Worm (Caenorhabditis elegans) whole organism, young adult: ENCODE measurements around the gene B0513.4.

Source experiments
- B0019.2 ChIP-seq: fragments of 200-800 bp; sonication (Bioruptor generic); conservative IDR thresholded peaks from 2 replicates; pipeline ENCODE4 v1.3.6; 2022; ENCODE audit warnings: missing genetic modification reagents, missing genetic modification characterization, missing compliant biosample characterization
- B0035.1 ChIP-seq: sonication (generic microtip); optimal IDR thresholded peaks from 2 replicates; lab custom pipeline; 2016; ENCODE audit warnings: missing genetic modification characterization, mild to moderate bottlenecking, missing compliant biosample characterization, missing genotype, missing genetic modification reagents
- C17E4.6 ChIP-seq: fragments of 200-800 bp; sonication (Bioruptor generic); IDR thresholded peaks from 2 replicates; pipeline ENCODE4 v1.3.6; 2022; ENCODE audit warnings: missing genetic modification reagents, missing genetic modification characterization, missing compliant biosample characterization
- D2030.7 ChIP-seq: fragments of 200-800 bp; sonication (Bioruptor generic); IDR thresholded peaks from 2 replicates; pipeline ENCODE4 v1.3.6; 2022; ENCODE audit warnings: missing genetic modification reagents, missing genetic modification characterization, missing compliant biosample characterization
- F23B12.7 ChIP-seq: sonication (generic microtip); optimal IDR thresholded peaks from 2 replicates; lab custom pipeline; 2017; ENCODE audit warnings: missing genetic modification characterization, mild to moderate bottlenecking, missing compliant biosample characterization, antibody characterized with exemption, moderate library complexity; ENCODE audit not compliant: insufficient read depth
- F33H1.4 ChIP-seq: fragments of 200-800 bp; sonication (Bioruptor generic); IDR thresholded peaks from 2 replicates; pipeline ENCODE4 v1.3.6; 2022; ENCODE audit warnings: missing genetic modification reagents, missing genetic modification characterization, missing compliant biosample characterization
- T07F8.4 ChIP-seq: sonication (generic microtip); optimal IDR thresholded peaks from 2 replicates; lab custom pipeline; 2016; ENCODE audit warnings: mild to moderate bottlenecking, missing genetic modification characterization, moderate library complexity, missing compliant biosample characterization
- T26A5.8 ChIP-seq: sonication (generic microtip); optimal IDR thresholded peaks from 2 replicates; lab custom pipeline; 2016; ENCODE audit warnings: missing genetic modification characterization, missing compliant biosample characterization
- Y53G8AR.9 ChIP-seq: fragments of 200-800 bp; sonication (Bioruptor generic); conservative IDR thresholded peaks from 2 replicates; pipeline ENCODE4 v1.3.6; 2022; ENCODE audit warnings: missing genetic modification reagents, missing genetic modification characterization, missing compliant biosample characterization
- ZK185.1 ChIP-seq: sonication (generic microtip); optimal IDR thresholded peaks from 2 replicates; lab custom pipeline; 2016; ENCODE audit warnings: mild to moderate bottlenecking, missing genetic modification characterization, missing compliant biosample characterization; ENCODE audit not compliant: poor library complexity, severe bottlenecking
- ama-1 ChIP-seq, 3 experiments: fragments of 150-350 bp in 1 of 3; sonication (generic microtip) in 2 of 3; optimal IDR thresholded peaks; 2 replicates each; lab custom pipeline; 2014 to 2018; ENCODE audit warnings: missing biosample characterization in 2 of 3, missing genetic modification characterization in 2 of 3, missing genetic modification reagents in 2 of 3
- aptf-2 ChIP-seq: fragments of 200-800 bp; sonication (Bioruptor generic); conservative IDR thresholded peaks from 2 replicates; pipeline ENCODE4 v1.3.6; 2022; ENCODE audit warnings: missing genetic modification reagents, missing genetic modification characterization, missing compliant biosample characterization
- athp-1 ChIP-seq: sonication (generic microtip); optimal IDR thresholded peaks from 2 replicates; lab custom pipeline; 2017; ENCODE audit warnings: mild to moderate bottlenecking, missing genetic modification characterization, missing compliant biosample characterization
- attf-3 ChIP-seq: fragments of 200-800 bp; sonication (Bioruptor generic); conservative IDR thresholded peaks from 2 replicates; pipeline ENCODE4 v1.3.6; 2022; ENCODE audit warnings: missing genetic modification reagents, missing genetic modification characterization, missing compliant biosample characterization
- cebp-1 ChIP-seq, 2 experiments: fragments of 200-800 bp in 1 of 2; sonication (Bioruptor generic) in 1 of 2; sonication (generic microtip) in 1 of 2; IDR thresholded peaks in 1 of 2; optimal IDR thresholded peaks in 1 of 2; 2 replicates each; pipeline versions ENCODE4 v1.3.6 to Lab custom; 2017 to 2022; ENCODE audit warnings: missing compliant biosample characterization in 2 of 2, missing genetic modification characterization in 2 of 2, mild to moderate bottlenecking in 1 of 2, missing genetic modification reagents in 1 of 2, moderate library complexity in 1 of 2
- ceh-100 ChIP-seq: fragments of 200-800 bp; sonication (Bioruptor generic); IDR thresholded peaks from 2 replicates; pipeline ENCODE4 v1.3.6; 2022; ENCODE audit warnings: missing genetic modification reagents, missing genetic modification characterization, missing compliant biosample characterization
- ceh-58 ChIP-seq: fragments of 200-800 bp; sonication (Bioruptor generic); IDR thresholded peaks from 2 replicates; pipeline ENCODE4 v1.3.6; 2022; ENCODE audit warnings: missing genetic modification characterization, missing compliant biosample characterization
- ceh-91 ChIP-seq: fragments of 200-800 bp; sonication (Bioruptor generic); IDR thresholded peaks from 2 replicates; pipeline ENCODE4 v1.3.6; 2022; ENCODE audit warnings: missing genetic modification reagents, missing genetic modification characterization, missing compliant biosample characterization
- chd-7 ChIP-seq: sonication (generic microtip); optimal IDR thresholded peaks from 2 replicates; lab custom pipeline; 2016; ENCODE audit warnings: mild to moderate bottlenecking, missing genetic modification characterization, moderate library complexity, missing compliant biosample characterization
- efl-1 ChIP-seq: fragments of 150-350 bp; optimal IDR thresholded peaks from 2 replicates; lab custom pipeline; 2014; ENCODE audit warnings: missing biosample characterization, missing genetic modification reagents, missing genetic modification characterization
- egl-18 ChIP-seq: fragments of 200-800 bp; sonication (Bioruptor generic); IDR thresholded peaks from 2 replicates; pipeline ENCODE4 v1.3.6; 2022; ENCODE audit warnings: missing genetic modification reagents, missing genetic modification characterization, missing compliant biosample characterization
- ekl-4 ChIP-seq: fragments of 200-800 bp; sonication (Bioruptor generic); IDR thresholded peaks from 2 replicates; pipeline ENCODE4 v1.3.6; 2022; ENCODE audit warnings: missing genetic modification reagents, missing genetic modification characterization, missing compliant biosample characterization
- hmg-20 ChIP-seq: fragments of 200-800 bp; sonication (Bioruptor generic); IDR thresholded peaks from 2 replicates; pipeline ENCODE4 v1.3.6; 2022; ENCODE audit warnings: missing genetic modification reagents, missing genetic modification characterization, missing compliant biosample characterization
- hsf-1 ChIP-seq: fragments of 200-800 bp; sonication (Bioruptor generic); IDR thresholded peaks from 2 replicates; pipeline ENCODE4 v1.3.6; 2022; ENCODE audit warnings: missing genetic modification reagents, missing genetic modification characterization, missing compliant biosample characterization
- let-607 ChIP-seq, 2 experiments: fragments of 200-800 bp in 1 of 2; sonication (Bioruptor generic) in 1 of 2; sonication (generic microtip) in 1 of 2; optimal IDR thresholded peaks; 2 replicates each; lab custom pipeline; 2016 to 2018; ENCODE audit warnings: mild to moderate bottlenecking in 2 of 2, missing compliant biosample characterization in 2 of 2, missing genetic modification characterization in 2 of 2, moderate library complexity in 2 of 2, missing genotype in 1 of 2
- lin-54 ChIP-seq: fragments of 200-800 bp; sonication (Bioruptor generic); optimal IDR thresholded peaks from 2 replicates; lab custom pipeline; 2018; ENCODE audit warnings: mild to moderate bottlenecking, missing genetic modification characterization, missing compliant biosample characterization
- lir-1 ChIP-seq: fragments of 200-800 bp; sonication (Bioruptor generic); conservative IDR thresholded peaks from 2 replicates; pipeline ENCODE4 v1.3.6; 2022; ENCODE audit warnings: missing genetic modification reagents, missing genetic modification characterization, missing compliant biosample characterization
- lsl-1 ChIP-seq: fragments of 200-800 bp; sonication (Bioruptor generic); optimal IDR thresholded peaks from 2 replicates; lab custom pipeline; 2018; ENCODE audit warnings: mild to moderate bottlenecking, missing genetic modification characterization, moderate library complexity, missing compliant biosample characterization
- madf-10 ChIP-seq: sonication (generic microtip); optimal IDR thresholded peaks from 2 replicates; lab custom pipeline; 2016; ENCODE audit warnings: mild to moderate bottlenecking, missing genetic modification characterization, missing compliant biosample characterization
- madf-3 ChIP-seq: fragments of 200-800 bp; sonication (Bioruptor generic); IDR thresholded peaks from 2 replicates; pipeline ENCODE4 v1.3.6; 2022; ENCODE audit warnings: missing genetic modification reagents, missing genetic modification characterization, missing compliant biosample characterization
- mel-28 ChIP-seq: sonication (generic microtip); optimal IDR thresholded peaks from 2 replicates; lab custom pipeline; 2016; ENCODE audit warnings: borderline replicate concordance, mild to moderate bottlenecking, missing genetic modification characterization, missing compliant biosample characterization
- nhr-80 ChIP-seq: sonication (generic microtip); optimal IDR thresholded peaks from 2 replicates; lab custom pipeline; 2016; ENCODE audit warnings: missing genetic modification characterization, missing compliant biosample characterization
- pbrm-1 ChIP-seq: fragments of 200-800 bp; sonication (Bioruptor generic); IDR thresholded peaks from 2 replicates; pipeline ENCODE4 v1.3.6; 2022; ENCODE audit warnings: missing genetic modification reagents, missing genetic modification characterization, missing compliant biosample characterization
- rcor-1 ChIP-seq: fragments of 200-800 bp; sonication (Bioruptor generic); IDR thresholded peaks from 2 replicates; pipeline ENCODE4 v1.3.6; 2022; ENCODE audit warnings: missing genetic modification reagents, missing genetic modification characterization, missing compliant biosample characterization
- sea-2 ChIP-seq: fragments of 200-800 bp; sonication (Bioruptor generic); IDR thresholded peaks from 2 replicates; pipeline ENCODE4 v1.3.6; 2022; ENCODE audit warnings: missing genetic modification characterization, missing compliant biosample characterization
- snpc-4 ChIP-seq, 5 experiments: fragments of 150-350 bp in 1 of 5; sonication (generic microtip) in 4 of 5; optimal IDR thresholded peaks; 2 replicates each; lab custom pipeline; 2014 to 2018; ENCODE audit warnings: missing genetic modification characterization in 5 of 5, missing biosample characterization in 3 of 5, antibody characterized with exemption in 2 of 5, mild to moderate bottlenecking in 2 of 5, missing compliant biosample characterization in 2 of 5, missing genotype in 2 of 5, moderate library complexity in 2 of 5, missing genetic modification reagents in 1 of 5
- somi-1 ChIP-seq: fragments of 200-800 bp; sonication (Bioruptor generic); optimal IDR thresholded peaks from 2 replicates; lab custom pipeline; 2018; ENCODE audit warnings: mild to moderate bottlenecking, missing genetic modification characterization, missing compliant biosample characterization
- sptf-2 ChIP-seq: fragments of 200-800 bp; sonication (Bioruptor generic); optimal IDR thresholded peaks from 2 replicates; lab custom pipeline; 2018; ENCODE audit warnings: mild to moderate bottlenecking, missing genetic modification characterization, missing compliant biosample characterization
- tbx-9 ChIP-seq: sonication (generic microtip); optimal IDR thresholded peaks from 2 replicates; lab custom pipeline; 2016; ENCODE audit warnings: borderline replicate concordance, missing genetic modification characterization, inconsistent platforms, missing compliant biosample characterization
- unc-62 ChIP-seq: fragments of 150-350 bp; optimal IDR thresholded peaks from 2 replicates; lab custom pipeline; 2014; ENCODE audit warnings: missing biosample characterization, missing genetic modification reagents, missing genetic modification characterization
- xnd-1 ChIP-seq: sonication (generic microtip); optimal IDR thresholded peaks from 2 replicates; lab custom pipeline; 2016; ENCODE audit warnings: missing genotype, missing genetic modification reagents, missing genetic modification characterization, missing compliant biosample characterization

B0513.4 gene

ce11 chrIV:13880370-13880769, 419 bp downstream of the B0513.4 start:
- TF ChIP-seq lsl-1 (GFP tag; lab: Kevin White, UChicago) = peak; percentile 84
- peak; percentile 49 for TF ChIP-seq F33H1.4 (GFP tag; lab: Robert Waterston, UW)
- TF ChIP-seq lin-54 (GFP tag; lab: Kevin White, UChicago) = no peak
- peak; percentile 6 for TF ChIP-seq xnd-1 (tag; lab: Kevin White, UChicago)
- peak; percentile 9 for TF ChIP-seq snpc-4 (GFP tag; optimal IDR thresholded peaks at IDR 0.05; lab: Kevin White, UChicago)
- TF ChIP-seq snpc-4 (tag; optimal IDR thresholded peaks at IDR 0.05; lab: Kevin White, UChicago) = peak in 2 of 4 experiments; percentile 30 to 72
- no peak for TF ChIP-seq sptf-2 (GFP tag; lab: Kevin White, UChicago)
- no peak for TF ChIP-seq aptf-2 (GFP tag; lab: Robert Waterston, UW)
- no peak for TF ChIP-seq athp-1 (tag; lab: Kevin White, UChicago)
- TF ChIP-seq, all 124 proteins: peak for 4

ce11 chrIV:13880803-13881202, 852 bp downstream of the B0513.4 start:
- TF ChIP-seq nhr-80 (tag; lab: Kevin White, UChicago) (no peak), ceh-58 (GFP tag; lab: Robert Waterston, UW) (no peak), mel-28 (tag; lab: Kevin White, UChicago) (no peak), somi-1 (GFP tag; lab: Kevin White, UChicago) (peak; percentile 15), cebp-1 (GFP tag; IDR thresholded peaks at IDR 0.05; lab: Robert Waterston, UW) (no peak), cebp-1 (tag; optimal IDR thresholded peaks at IDR 0.05; lab: Kevin White, UChicago) (peak; percentile 39), madf-10 (tag; lab: Kevin White, UChicago) (peak; percentile 36)
- TF ChIP-seq, all 124 proteins: peak for 3

ce11 chrIV:13881754-13882275, 1.9 kb downstream of the B0513.4 start, which contains the start of gene rpl-29:
TSS of gene rpl-29 (plus strand) at chrIV:13882225.
- peak; percentile 72 for TF ChIP-seq ekl-4 (GFP tag; lab: Robert Waterston, UW)
- TF ChIP-seq efl-1 (GFP tag; lab: Kevin White, UChicago) = peak; percentile 63
- TF ChIP-seq unc-62 = no peak
- peak; percentile 79; the same call in 1 of the 2 replicates for TF ChIP-seq madf-3
- TF ChIP-seq cebp-1 (GFP tag; IDR thresholded peaks at IDR 0.05; lab: Robert Waterston, UW) = 0 out of 2 replicates have a peak, but pooled peaks have one; percentile 45
- peak; percentile 74 for TF ChIP-seq cebp-1 (tag; optimal IDR thresholded peaks at IDR 0.05; lab: Kevin White, UChicago)
- peak; percentile 62 for TF ChIP-seq rcor-1 (GFP tag; lab: Robert Waterston, UW)
- TF ChIP-seq T07F8.4 = no peak
- TF ChIP-seq ama-1 (optimal IDR thresholded peaks at IDR 0.05; lab: Kevin White, UChicago) = peak; percentile 7
- no peak for TF ChIP-seq ama-1 (GFP tag; optimal IDR thresholded peaks at IDR 0.05; lab: Kevin White, UChicago)
- no peak for TF ChIP-seq egl-18 (GFP tag; lab: Robert Waterston, UW)
- TF ChIP-seq lir-1 = peak; percentile 48; the same call in 1 of the 2 replicates
- TF ChIP-seq T26A5.8 (tag; lab: Kevin White, UChicago) = no peak
- TF ChIP-seq ZK185.1 (tag; lab: Kevin White, UChicago) = peak; percentile 88
- TF ChIP-seq D2030.7 (GFP tag; lab: Robert Waterston, UW) = peak; percentile 83
- TF ChIP-seq madf-10 (tag; lab: Kevin White, UChicago) = peak; percentile 94
- peak; percentile 64 for TF ChIP-seq attf-3 (GFP tag; lab: Robert Waterston, UW)
- no peak for TF ChIP-seq sea-2 (GFP tag; lab: Robert Waterston, UW)
- TF ChIP-seq F23B12.7 (tag; lab: Kevin White, UChicago) = peak; percentile 77
- TF ChIP-seq pbrm-1 (GFP tag; lab: Robert Waterston, UW) = peak; percentile 80
- TF ChIP-seq ceh-100 (GFP tag; lab: Robert Waterston, UW) = peak; percentile 71
- TF ChIP-seq tbx-9 (tag; lab: Kevin White, UChicago) = no peak
- no peak for TF ChIP-seq B0035.1 (tag; lab: Kevin White, UChicago)
- TF ChIP-seq Y53G8AR.9 (GFP tag; lab: Robert Waterston, UW) = peak; percentile 85
- 0 out of 2 replicates have a peak, but pooled peaks have one; percentile 34 for TF ChIP-seq C17E4.6 (GFP tag; lab: Robert Waterston, UW)
- peak; percentile 79 for TF ChIP-seq xnd-1 (tag; lab: Kevin White, UChicago)
- TF ChIP-seq chd-7 (tag; lab: Kevin White, UChicago) = no peak
- TF ChIP-seq hsf-1 (GFP tag; lab: Robert Waterston, UW) = peak; percentile 72
- TF ChIP-seq F33H1.4 (GFP tag; lab: Robert Waterston, UW) = peak; percentile 99
- TF ChIP-seq ceh-91 = peak; percentile 74
- peak; percentile 70; the same call in 1 of the 2 replicates for TF ChIP-seq hmg-20 (GFP tag; lab: Robert Waterston, UW)
- peak; percentile 90 for TF ChIP-seq B0019.2 (GFP tag; lab: Robert Waterston, UW)
- TF ChIP-seq let-607 (tag; optimal IDR thresholded peaks at IDR 0.05; lab: Kevin White, UChicago) = peak; percentile 26 to 40
